Worm (Caenorhabditis elegans) whole organism, L3 larva: ENCODE measurements around the gene pef-1.

Experiments
- ceh-9 ChIP-seq: sonication (generic microtip); optimal IDR thresholded peaks from 2 replicates; lab custom pipeline; 2018; ENCODE audit warnings: missing biosample characterization, missing genetic modification characterization
- daf-12 ChIP-seq: fragments of 150-350 bp; optimal IDR thresholded peaks from 2 replicates; lab custom pipeline; 2014; ENCODE audit warnings: missing biosample characterization, missing genetic modification reagents, missing genetic modification characterization
- egl-27 ChIP-seq: sonication (generic microtip); optimal IDR thresholded peaks from 4 replicates; lab custom pipeline; 2017; ENCODE audit warnings: missing biosample characterization, missing genetic modification reagents, missing genetic modification characterization
- egl-5 ChIP-seq: fragments of 150-350 bp; optimal IDR thresholded peaks from 2 replicates; lab custom pipeline; 2017; ENCODE audit warnings: missing biosample characterization, missing genetic modification reagents, missing genetic modification characterization, inconsistent platforms
- elt-3 ChIP-seq, 3 experiments: fragments of 150-350 bp in 1 of 3; sonication (generic microtip) in 2 of 3; optimal IDR thresholded peaks; 2 replicates in 2 of 3; 4 replicates in 1 of 3; lab custom pipeline; 2014 to 2017; ENCODE audit warnings: missing biosample characterization in 3 of 3, missing genetic modification characterization in 3 of 3
- nfya-1 ChIP-seq: sonication (generic microtip); optimal IDR thresholded peaks from 2 replicates; lab custom pipeline; 2017; ENCODE audit warnings: missing genetic modification characterization, mild to moderate bottlenecking, missing compliant biosample characterization, antibody characterized with exemption, moderate library complexity; ENCODE audit not compliant: insufficient read depth
- nhr-28 ChIP-seq: fragments of 150-350 bp; optimal IDR thresholded peaks from 2 replicates; lab custom pipeline; 2014; ENCODE audit warnings: missing biosample characterization, missing genetic modification characterization
- nhr-77 ChIP-seq: fragments of 150-350 bp; optimal IDR thresholded peaks from 2 replicates; lab custom pipeline; 2014; ENCODE audit warnings: missing biosample characterization, missing genetic modification characterization
- pqm-1 ChIP-seq: fragments of 150-350 bp; optimal IDR thresholded peaks from 2 replicates; lab custom pipeline; 2017; ENCODE audit warnings: missing biosample characterization, missing genetic modification characterization, inconsistent platforms
- sea-2 ChIP-seq: fragments of 150-350 bp; sonication (generic microtip); optimal IDR thresholded peaks from 4 replicates; lab custom pipeline; 2014; ENCODE audit warnings: missing biosample characterization, missing genetic modification reagents, missing genetic modification characterization
- skn-1 ChIP-seq: fragments of 150-350 bp; optimal IDR thresholded peaks from 2 replicates; lab custom pipeline; 2014; ENCODE audit warnings: missing biosample characterization, missing genetic modification characterization
- zag-1 ChIP-seq: fragments of 150-350 bp; optimal IDR thresholded peaks from 2 replicates; lab custom pipeline; 2014; ENCODE audit warnings: missing biosample characterization, missing genetic modification characterization
- ztf-4 ChIP-seq: fragments of 150-350 bp; optimal IDR thresholded peaks from 2 replicates; lab custom pipeline; 2014; ENCODE audit warnings: missing biosample characterization, missing genetic modification characterization

DNA sequence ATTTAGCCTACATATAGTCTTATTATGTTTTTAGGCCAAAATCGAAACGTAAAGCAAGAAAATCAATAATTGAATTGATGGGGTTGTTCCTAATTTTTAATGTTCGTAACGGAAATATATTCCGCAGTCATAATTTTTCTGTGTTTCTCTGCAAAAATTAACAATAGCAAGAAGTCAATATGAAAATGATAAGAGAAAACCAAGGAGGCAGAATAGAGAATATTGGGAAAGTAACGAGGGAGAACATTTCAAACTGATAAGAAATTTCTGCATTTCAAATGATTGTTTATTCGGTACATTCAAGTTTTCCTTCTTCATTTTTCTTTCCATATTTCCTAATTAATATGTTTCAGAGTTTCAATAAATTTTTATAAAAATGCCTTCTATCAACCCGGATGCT, 29.9 kb upstream of the pef-1 start, which contains the start of gene fbxa-54:
- TF ChIP-seq egl-27 (tag; lab: Kevin White, UChicago), result no peak
- TF ChIP-seq pqm-1 (tag; lab: Kevin White, UChicago), result no peak
- no peak for TF ChIP-seq zag-1 (tag; lab: Kevin White, UChicago)
- no peak for TF ChIP-seq skn-1 (tag; lab: Kevin White, UChicago)
- TF ChIP-seq egl-5, result no peak
- TF ChIP-seq ztf-4 (tag; lab: Kevin White, UChicago), result no peak
- TF ChIP-seq daf-12 (tag; lab: Kevin White, UChicago), result no peak
- TF ChIP-seq ceh-9 (tag; lab: Kevin White, UChicago), result no peak
- no peak for TF ChIP-seq nfya-1
- no peak for TF ChIP-seq nhr-77 (tag; lab: Kevin White, UChicago)
- TF ChIP-seq nhr-28 (tag; lab: Kevin White, UChicago), result no peak
- no peak for TF ChIP-seq elt-3 (tag; optimal IDR thresholded peaks at IDR 0.05; lab: Kevin White, UChicago)
- no peak for TF ChIP-seq sea-2 (GFP tag; lab: Kevin White, UChicago)
